Worm (Caenorhabditis elegans) whole organism, L4 larva: ENCODE data around the gene K08H10.10.
A peak's percentile ranks its signal among the peaks of the same experiment; 100 is the strongest.

Experiments used
- F49E8.2 ChIP-seq: sonication (generic microtip); optimal IDR thresholded peaks from 2 replicates; lab custom pipeline; 2016; ENCODE audit warnings: missing compliant biosample characterization, mild to moderate bottlenecking, missing genetic modification characterization, borderline replicate concordance
- T20F7.1 ChIP-seq: fragments of 200-800 bp; sonication (Bioruptor generic); optimal IDR thresholded peaks from 2 replicates; lab custom pipeline; 2018; ENCODE audit warnings: mild to moderate bottlenecking, missing genetic modification characterization, missing compliant biosample characterization
- ceh-82 ChIP-seq: sonication (generic microtip); optimal IDR thresholded peaks from 2 replicates; lab custom pipeline; 2017; ENCODE audit warnings: missing biosample characterization, missing genetic modification characterization
- ces-1 ChIP-seq: fragments of 150-350 bp; sonication (generic microtip); optimal IDR thresholded peaks from 4 replicates; lab custom pipeline; 2014; ENCODE audit warnings: missing biosample characterization, missing genetic modification reagents, missing genetic modification characterization
- egl-27 ChIP-seq: sonication (generic microtip); optimal IDR thresholded peaks from 3 replicates; lab custom pipeline; 2017; ENCODE audit warnings: missing biosample characterization, missing genetic modification reagents, missing genetic modification characterization
- hlh-30 ChIP-seq: sonication (generic microtip); optimal IDR thresholded peaks from 2 replicates; lab custom pipeline; 2017; ENCODE audit warnings: antibody characterized with exemption, mild to moderate bottlenecking, missing genetic modification characterization, missing compliant biosample characterization; ENCODE audit not compliant: insufficient read depth
- jun-1 ChIP-seq: fragments of 150-350 bp; optimal IDR thresholded peaks from 2 replicates; lab custom pipeline; 2014; ENCODE audit warnings: missing biosample characterization, missing genetic modification reagents, missing genetic modification characterization
- nhr-10 ChIP-seq: fragments of 150-350 bp; optimal IDR thresholded peaks from 2 replicates; lab custom pipeline; 2014; ENCODE audit warnings: missing biosample characterization, missing genetic modification characterization
- nhr-102 ChIP-seq: sonication (generic microtip); optimal IDR thresholded peaks from 2 replicates; lab custom pipeline; 2016; ENCODE audit warnings: mild to moderate bottlenecking, missing genetic modification characterization, moderate library complexity, missing compliant biosample characterization
- nhr-77 ChIP-seq: fragments of 150-350 bp; optimal IDR thresholded peaks from 2 replicates; lab custom pipeline; 2014; ENCODE audit warnings: missing biosample characterization, missing genetic modification characterization
- zag-1 ChIP-seq: fragments of 150-350 bp; optimal IDR thresholded peaks from 2 replicates; lab custom pipeline; 2014; ENCODE audit warnings: missing biosample characterization, missing genetic modification characterization

ce11 chrV:9983529-9983928, 17.3 kb upstream of the K08H10.10 start:
- no peak for TF ChIP-seq ces-1 (GFP tag; lab: Kevin White, UChicago)
- no peak for TF ChIP-seq nhr-77 (tag; lab: Kevin White, UChicago)
- no peak for TF ChIP-seq nhr-10 (tag; lab: Kevin White, UChicago)
- no peak for TF ChIP-seq egl-27 (tag; lab: Kevin White, UChicago)
- TF ChIP-seq zag-1 (tag; lab: Kevin White, UChicago): no peak
- TF ChIP-seq ceh-82 (tag; lab: Kevin White, UChicago): no peak
- no peak for TF ChIP-seq jun-1 (tag; lab: Kevin White, UChicago)
- TF ChIP-seq T20F7.1 (GFP tag; lab: Kevin White, UChicago): peak; percentile 69
- no peak for TF ChIP-seq F49E8.2 (tag; lab: Kevin White, UChicago)
- TF ChIP-seq nhr-102: no peak
- no peak for TF ChIP-seq hlh-30 (tag; lab: Kevin White, UChicago)
